Fruit fly (Drosophila melanogaster) whole organism, prepupa: Measurements from ENCODE around the gene CG10631.

Experiments used
- CG16779 ChIP-seq: fragments of 200-800 bp; sonication (Bioruptor generic); optimal IDR thresholded peaks from 3 replicates; lab custom pipeline; 2017; ENCODE audit warnings: missing biosample characterization, mild to moderate bottlenecking, missing genetic modification characterization
- CG6854 ChIP-seq: fragments of 200-800 bp; sonication (Bioruptor generic); optimal IDR thresholded peaks from 2 replicates; lab custom pipeline; 2017; ENCODE audit warnings: missing biosample characterization, mild to moderate bottlenecking, missing genetic modification characterization
- Ets96B ChIP-seq: fragments of 200-800 bp; optimal IDR thresholded peaks from 2 replicates; lab custom pipeline; 2019; ENCODE audit warnings: missing biosample characterization, mild to moderate bottlenecking, missing genetic modification characterization, moderate library complexity
- Gug ChIP-seq: fragments of 200-800 bp; sonication (Bioruptor generic); IDR thresholded peaks from 2 replicates; pipeline ENCODE4 v1.3.6; 2022; ENCODE audit warnings: missing biosample characterization, missing genetic modification characterization
- Lpt ChIP-seq: fragments of 200-800 bp; sonication (Bioruptor generic); optimal IDR thresholded peaks from 3 replicates; lab custom pipeline; 2016; ENCODE audit warnings: missing biosample characterization, missing genetic modification characterization
- fkh ChIP-seq: fragments of 200-800 bp; sonication (Bioruptor generic); optimal IDR thresholded peaks from 3 replicates; lab custom pipeline; 2017; ENCODE audit warnings: missing biosample characterization, mild to moderate bottlenecking, missing genetic modification characterization, moderate library complexity
- lz ChIP-seq: fragments of 200-800 bp; sonication (Bioruptor generic); optimal IDR thresholded peaks from 3 replicates; lab custom pipeline; 2016; ENCODE audit warnings: missing biosample characterization, missing genetic modification characterization
- pdm3 ChIP-seq: fragments of 200-800 bp; sonication (Bioruptor generic); optimal IDR thresholded peaks from 3 replicates; lab custom pipeline; 2016; ENCODE audit warnings: missing biosample characterization, missing genetic modification characterization

- TF ChIP-seq lz (no peak), CG16779 (tag; lab: Kevin White, UChicago) (no peak), CG6854 (GFP tag; lab: Kevin White, UChicago) (no peak), Gug (GFP tag; lab: Robert Waterston, UW) (no peak), Lpt (GFP tag; lab: Kevin White, UChicago) (no peak), Ets96B (tag; lab: Kevin White, UChicago) (no peak), fkh (GFP tag; lab: Kevin White, UChicago) (no peak), pdm3 (GFP tag; lab: Kevin White, UChicago) (no peak)
Observed at dm6 chr2L:19756716-19757115, at the start of gene CG10631.
